Worm (Caenorhabditis elegans) whole organism, L2 larva: ENCODE data around the gene C54E10.10.

Experiments used
- lin-11 ChIP-seq: fragments of 150-350 bp; sonication (generic microtip); optimal IDR thresholded peaks from 2 replicates; lab custom pipeline; 2014; ENCODE audit warnings: missing biosample characterization, missing genetic modification characterization, inconsistent platforms, mixed read lengths
- nhr-237 ChIP-seq: fragments of 150-350 bp; optimal IDR thresholded peaks from 2 replicates; lab custom pipeline; 2014; ENCODE audit warnings: missing biosample characterization, missing genetic modification characterization

ce11 chrV:18800811-18801210 lies 2.3 kb downstream of the C54E10.10 start, which contains the start of gene nhr-170:
- TF ChIP-seq lin-11: no peak
- no peak for TF ChIP-seq nhr-237 (tag; lab: Kevin White, UChicago)
